Worm (Caenorhabditis elegans) whole organism, midembryonic: ENCODE measurements around the gene prx-3.

Experiments
- T22C8.4 ChIP-seq: fragments of 200-800 bp; sonication (Bioruptor generic); IDR thresholded peaks from 2 replicates; pipeline ENCODE4 v1.3.6; 2022; ENCODE audit warnings: missing genetic modification characterization, missing compliant biosample characterization
- ref-1 ChIP-seq: fragments of 200-800 bp; sonication (Bioruptor generic); conservative IDR thresholded peaks from 2 replicates; pipeline ENCODE4 v1.3.6; 2022; ENCODE audit warnings: missing genetic modification reagents, missing genetic modification characterization, missing compliant biosample characterization

ce11 chrX:6081793-6082192 lies 30.9 kb downstream of the prx-3 start:
- no peak for TF ChIP-seq T22C8.4 (GFP tag; lab: Robert Waterston, UW)
- no peak for TF ChIP-seq ref-1 (GFP tag; lab: Robert Waterston, UW)
